Fruit fly (Drosophila melanogaster) whole organism, pupa: Measurements from ENCODE around the gene ND-B14.5AL.

ENCODE experiments used
- CG15710 ChIP-seq: fragments of 200-800 bp; sonication (Bioruptor generic); optimal IDR thresholded peaks from 2 replicates; lab custom pipeline; 2018; ENCODE audit warnings: missing biosample characterization, mild to moderate bottlenecking, missing genetic modification characterization, moderate library complexity
- CG32121 ChIP-seq: fragments of 200-800 bp; sonication (Bioruptor generic); IDR thresholded peaks from 2 replicates; pipeline ENCODE4 v1.3.6; 2022; ENCODE audit warnings: missing biosample characterization, missing genetic modification characterization
- CG4496 ChIP-seq: fragments of 200-800 bp; sonication (Bioruptor generic); IDR thresholded peaks from 3 replicates; pipeline ENCODE4 v1.3.6; 2022; ENCODE audit warnings: missing biosample characterization, missing genetic modification characterization
- Ets98B ChIP-seq: fragments of 200-800 bp; sonication (Bioruptor generic); IDR thresholded peaks from 2 replicates; pipeline ENCODE4 v1.3.6; 2022; ENCODE audit warnings: missing biosample characterization, missing genetic modification characterization
- rn ChIP-seq: fragments of 200-800 bp; sonication (Bioruptor generic); IDR thresholded peaks from 2 replicates; pipeline ENCODE4 v1.3.6; 2022; ENCODE audit warnings: missing biosample characterization, missing genetic modification characterization

DNA sequence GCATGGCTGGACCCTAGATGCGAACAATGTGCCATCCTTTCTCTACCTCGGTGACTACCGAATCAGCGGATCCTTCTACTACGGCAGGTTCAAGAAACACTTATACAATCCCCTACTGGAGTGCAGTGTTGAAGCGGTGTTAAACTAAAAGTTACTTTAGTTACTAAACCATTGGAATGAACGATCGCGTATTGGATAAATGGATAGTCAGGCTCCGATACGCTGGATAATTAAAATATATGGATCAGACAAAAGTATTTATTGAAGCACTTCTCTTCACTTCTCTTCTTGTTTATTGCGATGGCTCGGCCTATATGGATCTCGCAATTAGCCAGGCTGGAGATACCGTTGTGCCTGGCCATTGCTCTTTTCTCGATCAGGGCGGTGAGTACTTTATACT, 42.2 kb downstream of the ND-B14.5AL start, which contains the start of gene CG33770:
- no peak for TF ChIP-seq CG32121 (GFP tag; lab: Robert Waterston, UW)
- TF ChIP-seq CG4496: no peak
- TF ChIP-seq rn: no peak
- no peak for TF ChIP-seq Ets98B (GFP tag; lab: Robert Waterston, UW)
- no peak for TF ChIP-seq CG15710 (tag; lab: Kevin White, UChicago)
